Worm (Caenorhabditis elegans) whole organism, young adult: Measurements from ENCODE around the gene fut-4.

Source experiments
- Y95B8A.8 ChIP-seq: fragments of 200-800 bp; sonication (Bioruptor generic); IDR thresholded peaks from 2 replicates; pipeline ENCODE4 v1.3.6; 2022; ENCODE audit warnings: missing genetic modification reagents, missing genetic modification characterization, missing compliant biosample characterization
- aptf-2 ChIP-seq: fragments of 200-800 bp; sonication (Bioruptor generic); conservative IDR thresholded peaks from 2 replicates; pipeline ENCODE4 v1.3.6; 2022; ENCODE audit warnings: missing genetic modification reagents, missing genetic modification characterization, missing compliant biosample characterization
- aptf-3 ChIP-seq: fragments of 200-800 bp; sonication (Bioruptor generic); IDR thresholded peaks from 2 replicates; pipeline ENCODE4 v1.3.6; 2022; ENCODE audit warnings: missing genetic modification characterization, missing compliant biosample characterization
- efl-1 ChIP-seq: fragments of 150-350 bp; optimal IDR thresholded peaks from 2 replicates; lab custom pipeline; 2014; ENCODE audit warnings: missing biosample characterization, missing genetic modification reagents, missing genetic modification characterization
- egrh-3 ChIP-seq: fragments of 200-800 bp; sonication (Bioruptor generic); IDR thresholded peaks from 2 replicates; pipeline ENCODE4 v1.3.6; 2022; ENCODE audit warnings: missing genetic modification reagents, missing genetic modification characterization, missing compliant biosample characterization
- let-607 ChIP-seq, 2 experiments: fragments of 200-800 bp in 1 of 2; sonication (Bioruptor generic) in 1 of 2; sonication (generic microtip) in 1 of 2; optimal IDR thresholded peaks; 2 replicates each; lab custom pipeline; 2016 to 2018; ENCODE audit warnings: mild to moderate bottlenecking in 2 of 2, missing compliant biosample characterization in 2 of 2, missing genetic modification characterization in 2 of 2, moderate library complexity in 2 of 2, missing genotype in 1 of 2
- lsl-1 ChIP-seq: fragments of 200-800 bp; sonication (Bioruptor generic); optimal IDR thresholded peaks from 2 replicates; lab custom pipeline; 2018; ENCODE audit warnings: mild to moderate bottlenecking, missing genetic modification characterization, moderate library complexity, missing compliant biosample characterization
- madf-3 ChIP-seq: fragments of 200-800 bp; sonication (Bioruptor generic); IDR thresholded peaks from 2 replicates; pipeline ENCODE4 v1.3.6; 2022; ENCODE audit warnings: missing genetic modification reagents, missing genetic modification characterization, missing compliant biosample characterization
- pha-4 ChIP-seq: fragments of 150-350 bp; sonication (generic microtip); optimal IDR thresholded peaks from 2 replicates; lab custom pipeline; 2014; ENCODE audit warnings: missing biosample characterization, missing genetic modification reagents, missing genetic modification characterization
- sdz-38 ChIP-seq: sonication (generic microtip); optimal IDR thresholded peaks from 2 replicates; lab custom pipeline; 2016; ENCODE audit warnings: missing genotype, missing genetic modification characterization, missing compliant biosample characterization
- snpc-4 ChIP-seq, 5 experiments: fragments of 150-350 bp in 1 of 5; sonication (generic microtip) in 4 of 5; optimal IDR thresholded peaks; 2 replicates each; lab custom pipeline; 2014 to 2018; ENCODE audit warnings: missing genetic modification characterization in 5 of 5, missing biosample characterization in 3 of 5, antibody characterized with exemption in 2 of 5, mild to moderate bottlenecking in 2 of 5, missing compliant biosample characterization in 2 of 5, missing genotype in 2 of 5, moderate library complexity in 2 of 5, missing genetic modification reagents in 1 of 5
- unc-130 ChIP-seq: sonication (generic microtip); optimal IDR thresholded peaks from 2 replicates; lab custom pipeline; 2016; ENCODE audit warnings: missing genetic modification reagents, missing genetic modification characterization, missing compliant biosample characterization
- ztf-28 ChIP-seq: fragments of 200-800 bp; sonication (Bioruptor generic); IDR thresholded peaks from 2 replicates; pipeline ENCODE4 v1.3.6; 2022; ENCODE audit warnings: missing genetic modification reagents, missing genetic modification characterization, missing compliant biosample characterization

DNA sequence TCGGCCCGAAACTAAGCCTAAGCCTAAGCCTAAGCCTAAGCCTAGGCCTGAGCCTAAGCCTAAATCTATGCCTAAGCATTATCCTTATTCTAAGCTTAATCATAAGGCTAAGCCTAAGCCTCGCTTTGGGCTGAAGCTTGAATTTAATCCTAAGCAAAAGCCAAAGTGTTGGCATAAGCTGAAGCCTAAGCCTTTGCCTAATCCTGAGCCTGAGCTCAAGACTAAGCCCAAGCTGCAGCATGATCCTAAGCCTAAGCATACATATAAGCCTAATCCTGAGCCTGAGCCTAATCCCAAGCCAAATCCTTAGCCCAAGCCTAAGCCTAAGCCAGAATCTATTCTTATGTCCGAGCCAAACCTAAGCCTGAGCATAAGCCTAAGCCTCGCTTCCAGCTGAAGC, 24.2 kb upstream of the fut-4 start:
- TF ChIP-seq let-607 (tag; optimal IDR thresholded peaks at IDR 0.05; lab: Kevin White, UChicago) = no peak
- no peak for TF ChIP-seq ztf-28 (GFP tag; lab: Robert Waterston, UW)
- no peak for TF ChIP-seq efl-1 (GFP tag; lab: Kevin White, UChicago)
- no peak for TF ChIP-seq pha-4
- TF ChIP-seq aptf-2 = no peak
- no peak for TF ChIP-seq madf-3
- TF ChIP-seq lsl-1 (GFP tag; lab: Kevin White, UChicago) = no peak
- TF ChIP-seq egrh-3 = no peak
- TF ChIP-seq sdz-38 = no peak
- TF ChIP-seq aptf-3 (GFP tag; lab: Robert Waterston, UW) = no peak
- TF ChIP-seq Y95B8A.8 (GFP tag; lab: Robert Waterston, UW) = no peak
- TF ChIP-seq unc-130 (GFP tag; lab: Kevin White, UChicago) = no peak
- no peak for TF ChIP-seq snpc-4 (GFP tag; optimal IDR thresholded peaks at IDR 0.05; lab: Kevin White, UChicago)
- no peak for TF ChIP-seq snpc-4 (tag; optimal IDR thresholded peaks at IDR 0.05; lab: Kevin White, UChicago)
